Worm (Caenorhabditis elegans) whole organism, L3 larva: ENCODE results near the gene tbc-16.

ENCODE experiments used
- R02D3.7 ChIP-seq: fragments of 150-350 bp; optimal IDR thresholded peaks from 2 replicates; lab custom pipeline; 2014; ENCODE audit warnings: missing biosample characterization, missing genetic modification characterization
- ZK546.5 ChIP-seq: sonication (generic microtip); optimal IDR thresholded peaks from 2 replicates; lab custom pipeline; 2017; ENCODE audit warnings: missing biosample characterization, missing genetic modification characterization
- aly-2 ChIP-seq: fragments of 150-350 bp; optimal IDR thresholded peaks from 2 replicates; lab custom pipeline; 2014; ENCODE audit warnings: missing biosample characterization, missing genetic modification characterization
- ceh-82 ChIP-seq: fragments of 150-350 bp; optimal IDR thresholded peaks from 2 replicates; lab custom pipeline; 2014; ENCODE audit warnings: missing biosample characterization, missing genetic modification characterization
- ceh-9 ChIP-seq: sonication (generic microtip); optimal IDR thresholded peaks from 2 replicates; lab custom pipeline; 2018; ENCODE audit warnings: missing biosample characterization, missing genetic modification characterization
- daf-12 ChIP-seq: fragments of 150-350 bp; optimal IDR thresholded peaks from 2 replicates; lab custom pipeline; 2014; ENCODE audit warnings: missing biosample characterization, missing genetic modification reagents, missing genetic modification characterization
- egl-5 ChIP-seq: fragments of 150-350 bp; optimal IDR thresholded peaks from 2 replicates; lab custom pipeline; 2017; ENCODE audit warnings: missing biosample characterization, missing genetic modification reagents, missing genetic modification characterization, inconsistent platforms
- elt-2 ChIP-seq: sonication (generic microtip); optimal IDR thresholded peaks from 2 replicates; lab custom pipeline; 2016; ENCODE audit warnings: missing genetic modification reagents, mild to moderate bottlenecking, missing genetic modification characterization, missing compliant biosample characterization
- elt-3 ChIP-seq, 3 experiments: fragments of 150-350 bp in 1 of 3; sonication (generic microtip) in 2 of 3; optimal IDR thresholded peaks; 2 replicates in 2 of 3; 4 replicates in 1 of 3; lab custom pipeline; 2014 to 2017; ENCODE audit warnings: missing biosample characterization in 3 of 3, missing genetic modification characterization in 3 of 3
- fkh-10 ChIP-seq: sonication (generic microtip); optimal IDR thresholded peaks from 2 replicates; lab custom pipeline; 2017; ENCODE audit warnings: missing biosample characterization, missing genetic modification reagents, missing genetic modification characterization
- fkh-2 ChIP-seq: fragments of 150-350 bp; optimal IDR thresholded peaks from 2 replicates; lab custom pipeline; 2014; ENCODE audit warnings: missing biosample characterization, missing genetic modification reagents, missing genetic modification characterization
- hmg-11 ChIP-seq: sonication (generic microtip); optimal IDR thresholded peaks from 2 replicates; lab custom pipeline; 2016; ENCODE audit warnings: missing genetic modification characterization, missing compliant biosample characterization
- jun-1 ChIP-seq: fragments of 150-350 bp; optimal IDR thresholded peaks from 2 replicates; lab custom pipeline; 2014; ENCODE audit warnings: missing biosample characterization, missing genetic modification reagents, missing genetic modification characterization
- lsy-12 ChIP-seq: sonication (generic microtip); optimal IDR thresholded peaks from 2 replicates; lab custom pipeline; 2016; ENCODE audit warnings: mild to moderate bottlenecking, missing genetic modification characterization, missing compliant biosample characterization
- mdl-1 ChIP-seq: fragments of 150-350 bp; optimal IDR thresholded peaks from 2 replicates; lab custom pipeline; 2014; ENCODE audit warnings: missing biosample characterization, missing genetic modification characterization
- mml-1 ChIP-seq: fragments of 150-350 bp; sonication (generic microtip); optimal IDR thresholded peaks from 3 replicates; lab custom pipeline; 2014; ENCODE audit warnings: missing biosample characterization, missing genetic modification characterization
- nfya-1 ChIP-seq: sonication (generic microtip); optimal IDR thresholded peaks from 2 replicates; lab custom pipeline; 2017; ENCODE audit warnings: missing genetic modification characterization, mild to moderate bottlenecking, missing compliant biosample characterization, antibody characterized with exemption, moderate library complexity; ENCODE audit not compliant: insufficient read depth
- nhr-11 ChIP-seq: fragments of 150-350 bp; optimal IDR thresholded peaks from 2 replicates; lab custom pipeline; 2014; ENCODE audit warnings: missing biosample characterization, missing genetic modification characterization
- nhr-23 ChIP-seq: fragments of 150-350 bp; optimal IDR thresholded peaks from 2 replicates; lab custom pipeline; 2014; ENCODE audit warnings: missing biosample characterization, missing genetic modification reagents, missing genetic modification characterization
- nhr-237 ChIP-seq: fragments of 150-350 bp; optimal IDR thresholded peaks from 2 replicates; lab custom pipeline; 2014; ENCODE audit warnings: missing biosample characterization, missing genetic modification characterization
- nhr-25 ChIP-seq: sonication (generic microtip); optimal IDR thresholded peaks from 2 replicates; lab custom pipeline; 2017; ENCODE audit warnings: missing biosample characterization, missing genetic modification characterization
- nhr-28 ChIP-seq: fragments of 150-350 bp; optimal IDR thresholded peaks from 2 replicates; lab custom pipeline; 2014; ENCODE audit warnings: missing biosample characterization, missing genetic modification characterization
- nhr-43 ChIP-seq: sonication (generic microtip); optimal IDR thresholded peaks from 2 replicates; lab custom pipeline; 2016; ENCODE audit warnings: mild to moderate bottlenecking, missing genetic modification characterization, missing compliant biosample characterization; ENCODE audit not compliant: poor library complexity, severe bottlenecking
- nhr-76 ChIP-seq: fragments of 150-350 bp; sonication (generic microtip); optimal IDR thresholded peaks from 5 replicates; lab custom pipeline; 2014; ENCODE audit warnings: missing biosample characterization, missing genetic modification characterization
- sea-2 ChIP-seq: fragments of 150-350 bp; sonication (generic microtip); optimal IDR thresholded peaks from 4 replicates; lab custom pipeline; 2014; ENCODE audit warnings: missing biosample characterization, missing genetic modification reagents, missing genetic modification characterization
- skn-1 ChIP-seq: fragments of 150-350 bp; optimal IDR thresholded peaks from 2 replicates; lab custom pipeline; 2014; ENCODE audit warnings: missing biosample characterization, missing genetic modification characterization
- snpc-4 ChIP-seq: fragments of 150-350 bp; optimal IDR thresholded peaks from 2 replicates; lab custom pipeline; 2014; ENCODE audit warnings: missing biosample characterization, missing genetic modification characterization
- tbx-2 ChIP-seq: sonication (generic microtip); optimal IDR thresholded peaks from 2 replicates; lab custom pipeline; 2016; ENCODE audit warnings: mild to moderate bottlenecking, missing genetic modification characterization, missing compliant biosample characterization
- unc-62 ChIP-seq: fragments of 150-350 bp; sonication (generic microtip); optimal IDR thresholded peaks from 4 replicates; lab custom pipeline; 2014; ENCODE audit warnings: missing biosample characterization, missing genetic modification reagents, missing genetic modification characterization
- zag-1 ChIP-seq: fragments of 150-350 bp; optimal IDR thresholded peaks from 2 replicates; lab custom pipeline; 2014; ENCODE audit warnings: missing biosample characterization, missing genetic modification characterization
- ztf-4 ChIP-seq: fragments of 150-350 bp; optimal IDR thresholded peaks from 2 replicates; lab custom pipeline; 2014; ENCODE audit warnings: missing biosample characterization, missing genetic modification characterization

The tbc-16 gene

ce11 chrX:5872153-5872552 is 25.0 kb upstream of the tbc-16 start:
- TF ChIP-seq nhr-237 (tag; lab: Kevin White, UChicago) (no peak), ceh-9 (tag; lab: Kevin White, UChicago) (no peak), fkh-10 (no peak), ceh-82 (tag; lab: Kevin White, UChicago) (no peak), lsy-12 (tag; lab: Kevin White, UChicago) (no peak), elt-3 (tag; optimal IDR thresholded peaks at IDR 0.05; lab: Kevin White, UChicago) (no peak), unc-62 (GFP tag; lab: Kevin White, UChicago) (no peak), nhr-28 (tag; lab: Kevin White, UChicago) (no peak), nhr-43 (tag; lab: Kevin White, UChicago) (no peak), nfya-1 (tag; lab: Kevin White, UChicago) (no peak), egl-5 (tag; lab: Kevin White, UChicago) (no peak), ZK546.5 (no peak), fkh-2 (tag; lab: Kevin White, UChicago) (no peak), daf-12 (tag; lab: Kevin White, UChicago) (no peak), mdl-1 (tag; lab: Kevin White, UChicago) (no peak), nhr-11 (tag; lab: Kevin White, UChicago) (no peak)

DNA sequence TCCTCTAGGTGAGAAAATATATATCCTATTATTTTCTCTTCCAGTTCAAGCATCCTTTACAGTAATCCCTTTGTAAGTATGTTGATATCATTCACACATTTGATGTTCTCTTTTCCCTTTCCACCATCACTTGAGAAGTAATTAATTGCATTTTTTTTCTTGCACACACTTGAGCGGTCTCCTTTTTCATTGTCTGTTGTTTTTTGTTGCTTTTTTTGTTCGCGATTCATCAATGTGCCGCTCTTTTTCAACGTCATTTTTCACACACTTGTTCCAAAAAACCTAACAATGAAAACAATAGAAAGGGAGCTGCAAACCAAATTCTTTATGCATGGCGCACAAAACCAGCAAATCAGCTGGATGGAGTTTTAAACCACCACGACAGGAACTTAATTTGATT is 21.6 kb upstream of the tbc-16 start, which contains the start of gene F49E10.4:
TSS of gene F49E10.4 (plus strand) at position 301 of the 400 bp plus-strand sequence.
- TF ChIP-seq fkh-10 (no peak), nhr-76 (tag; lab: Kevin White, UChicago) (no peak), zag-1 (tag; lab: Kevin White, UChicago) (no peak)
- TF ChIP-seq, all 47 proteins: peak for 0

ce11 chrX:5877039-5877438 is 20.1 kb upstream of the tbc-16 start:
- TF ChIP-seq fkh-10 (peak; percentile 50), mdl-1 (tag; lab: Kevin White, UChicago) (no peak)
- TF ChIP-seq, all 47 proteins: peak for 1

DNA sequence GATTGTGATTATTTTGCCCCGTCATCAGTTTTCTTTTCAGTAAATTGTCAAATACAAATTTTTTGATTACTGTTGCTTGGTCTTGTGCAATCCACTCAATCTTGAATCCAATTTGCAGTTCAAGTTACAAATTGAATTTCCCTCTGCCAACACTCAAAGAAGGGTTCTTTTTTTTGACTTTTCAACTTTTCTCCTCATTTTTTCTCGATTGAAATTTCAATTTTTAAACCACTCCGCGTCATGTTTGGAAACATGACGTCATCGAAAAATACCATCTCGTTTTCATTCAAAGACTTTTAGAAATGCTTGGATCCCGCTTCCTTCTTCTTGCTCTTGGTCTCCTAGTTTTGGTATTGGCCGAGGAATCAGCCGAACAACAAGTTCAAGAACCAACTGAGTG is 11.6 kb upstream of the tbc-16 start, which contains the start of gene flp-7:
TSS of gene flp-7 (plus strand) at position 301 of the 400 bp plus-strand sequence.
- TF ChIP-seq hmg-11 (tag; lab: Kevin White, UChicago) = no peak
- TF ChIP-seq zag-1 (tag; lab: Kevin White, UChicago) = no peak
- no peak for TF ChIP-seq mml-1 (tag; lab: Kevin White, UChicago)
- no peak for TF ChIP-seq nhr-23
- no peak for TF ChIP-seq elt-3 (tag; optimal IDR thresholded peaks at IDR 0.05; lab: Kevin White, UChicago)
- TF ChIP-seq aly-2 (tag; lab: Kevin White, UChicago) = no peak
- TF ChIP-seq nhr-237 (tag; lab: Kevin White, UChicago) = no peak
- TF ChIP-seq sea-2 = no peak
- TF ChIP-seq ceh-9 (tag; lab: Kevin White, UChicago) = no peak
- TF ChIP-seq ceh-82 (tag; lab: Kevin White, UChicago) = no peak
- no peak for TF ChIP-seq snpc-4
- TF ChIP-seq egl-5 (tag; lab: Kevin White, UChicago) = no peak
- TF ChIP-seq jun-1 = no peak
- TF ChIP-seq lsy-12 (tag; lab: Kevin White, UChicago) = no peak
- no peak for TF ChIP-seq ZK546.5
- no peak for TF ChIP-seq nhr-43 (tag; lab: Kevin White, UChicago)
- no peak for TF ChIP-seq unc-62 (GFP tag; lab: Kevin White, UChicago)
- no peak for TF ChIP-seq nhr-76 (tag; lab: Kevin White, UChicago)
- TF ChIP-seq skn-1 (tag; lab: Kevin White, UChicago) = no peak
- TF ChIP-seq daf-12 (tag; lab: Kevin White, UChicago) = no peak

DNA sequence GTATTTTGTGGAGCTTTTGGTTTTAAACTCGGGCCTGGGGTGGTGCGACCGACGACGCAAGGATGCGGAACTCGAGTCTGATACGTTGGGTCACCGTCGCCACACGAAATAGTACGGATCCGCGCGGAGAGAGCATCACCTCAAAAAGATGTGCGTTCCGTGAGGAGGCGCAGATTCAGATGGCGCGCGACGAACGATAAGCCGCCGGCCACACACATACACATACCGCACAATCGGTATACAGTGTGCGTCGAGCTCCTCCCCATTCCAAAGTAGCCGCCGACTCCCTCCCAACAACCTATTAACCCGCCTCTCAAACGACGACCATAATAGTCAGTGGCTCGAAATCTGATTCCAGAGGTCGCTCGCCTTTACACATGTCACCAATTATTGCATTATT is 7.1 kb upstream of the tbc-16 start, which contains the start of gene F49E10.2:
TSS of gene F49E10.2 (plus strand) at position 301 of the 400 bp plus-strand sequence.
- TF ChIP-seq elt-2 (tag; lab: Kevin White, UChicago) (no peak), ceh-82 (tag; lab: Kevin White, UChicago) (no peak), nhr-25 (no peak), nhr-43 (tag; lab: Kevin White, UChicago) (no peak), tbx-2 (no peak), ztf-4 (tag; lab: Kevin White, UChicago) (no peak), R02D3.7 (no peak), elt-3 (tag; optimal IDR thresholded peaks at IDR 0.05; lab: Kevin White, UChicago) (no peak)
